Fruit fly (Drosophila melanogaster) whole organism, embryonic: Measurements from ENCODE around the gene Son.

Experiments
- B-H1 ChIP-seq: fragments of 200-800 bp; sonication (Bioruptor generic); IDR thresholded peaks from 3 replicates; pipeline ENCODE4 v1.3.6; 2022; ENCODE audit warnings: missing biosample characterization, missing genetic modification characterization
- Bgb ChIP-seq: fragments of 200-800 bp; sonication (Bioruptor generic); IDR thresholded peaks from 2 replicates; pipeline ENCODE4 v1.3.6; 2022; ENCODE audit warnings: missing biosample characterization, missing genetic modification characterization; ENCODE audit not compliant: partially characterized antibody
- Bteb2 ChIP-seq: fragments of 200-800 bp; sonication (Bioruptor generic); optimal IDR thresholded peaks from 2 replicates; lab custom pipeline; 2016; ENCODE audit warnings: missing biosample characterization, missing genetic modification characterization
- CG10366 ChIP-seq: fragments of 200-800 bp; sonication (Bioruptor generic); IDR thresholded peaks from 2 replicates; pipeline ENCODE4 v1.3.6; 2022; ENCODE audit warnings: missing biosample characterization, missing genetic modification characterization
- CG10543 ChIP-seq: fragments of 200-800 bp; sonication (Bioruptor generic); optimal IDR thresholded peaks from 3 replicates; lab custom pipeline; 2017; ENCODE audit warnings: missing biosample characterization, mild to moderate bottlenecking, missing genetic modification characterization, moderate library complexity
- CG10979 ChIP-seq: fragments of 200-800 bp; sonication (Bioruptor generic); optimal IDR thresholded peaks from 2 replicates; lab custom pipeline; 2018; ENCODE audit warnings: missing biosample characterization, mild to moderate bottlenecking, missing genetic modification characterization, moderate library complexity
- CG11093 ChIP-seq: fragments of 200-800 bp; sonication (Bioruptor generic); IDR thresholded peaks from 3 replicates; pipeline ENCODE4 v1.3.6; 2022; ENCODE audit warnings: missing biosample characterization, missing genetic modification characterization
- CG11560 ChIP-seq: fragments of 200-800 bp; sonication (Bioruptor generic); IDR thresholded peaks from 3 replicates; pipeline ENCODE4 v1.3.6; 2022; ENCODE audit warnings: missing biosample characterization, missing genetic modification characterization
- CG12155 ChIP-seq: fragments of 200-800 bp; sonication (Bioruptor generic); optimal IDR thresholded peaks from 3 replicates; lab custom pipeline; 2016; ENCODE audit warnings: missing biosample characterization, missing genetic modification characterization
- CG1233 ChIP-seq: fragments of 200-800 bp; sonication (Bioruptor generic); optimal IDR thresholded peaks from 4 replicates; lab custom pipeline; 2018; ENCODE audit warnings: missing biosample characterization, mild to moderate bottlenecking, missing genetic modification characterization
- CG18476 ChIP-seq: fragments of 200-800 bp; sonication (Bioruptor generic); optimal IDR thresholded peaks from 2 replicates; lab custom pipeline; 2016; ENCODE audit warnings: missing biosample characterization, mild to moderate bottlenecking, missing genetic modification characterization
- CG30403 ChIP-seq: fragments of 200-800 bp; sonication (Bioruptor generic); optimal IDR thresholded peaks from 3 replicates; lab custom pipeline; 2016; ENCODE audit warnings: missing biosample characterization, missing genetic modification characterization
- CG31365 ChIP-seq: fragments of 200-800 bp; sonication (Bioruptor generic); optimal IDR thresholded peaks from 2 replicates; lab custom pipeline; 2018; ENCODE audit warnings: missing biosample characterization, mild to moderate bottlenecking, missing genetic modification characterization
- CG32767 ChIP-seq: fragments of 200-800 bp; sonication (Bioruptor generic); IDR thresholded peaks from 2 replicates; pipeline ENCODE4 v1.3.6; 2022; ENCODE audit warnings: missing biosample characterization, missing genetic modification characterization
- CG3281 ChIP-seq: fragments of 200-800 bp; sonication (Bioruptor generic); optimal IDR thresholded peaks from 3 replicates; lab custom pipeline; 2017; ENCODE audit warnings: missing biosample characterization, mild to moderate bottlenecking, missing genetic modification characterization
- CG3726 ChIP-seq: fragments of 200-800 bp; sonication (Bioruptor generic); IDR thresholded peaks from 3 replicates; pipeline ENCODE4, ENCODE4 v1.3.6; 2022; ENCODE audit warnings: missing biosample characterization, missing genetic modification characterization
- CG3847 ChIP-seq: fragments of 200-800 bp; sonication (Bioruptor generic); IDR thresholded peaks from 2 replicates; pipeline ENCODE4 v1.3.6; 2022; ENCODE audit warnings: missing biosample characterization, missing genetic modification characterization
- CG6175 ChIP-seq: fragments of 200-800 bp; sonication (Bioruptor generic); IDR thresholded peaks from 3 replicates; pipeline ENCODE4 v1.3.6; 2022; ENCODE audit warnings: missing biosample characterization, missing genetic modification characterization
- CG6813 ChIP-seq: fragments of 200-800 bp; sonication (Bioruptor generic); optimal IDR thresholded peaks from 2 replicates; lab custom pipeline; 2017; ENCODE audit warnings: missing biosample characterization, missing genetic modification characterization, mild to moderate bottlenecking, moderate library complexity, missing genetic modification reagents
- CG7839 ChIP-seq: fragments of 200-800 bp; sonication (Bioruptor generic); optimal IDR thresholded peaks from 3 replicates; lab custom pipeline; 2018; ENCODE audit warnings: missing biosample characterization, mild to moderate bottlenecking, missing genetic modification characterization, moderate library complexity
- CG7963 ChIP-seq: fragments of 200-800 bp; sonication (Bioruptor generic); IDR thresholded peaks from 3 replicates; pipeline ENCODE4 v1.3.6; 2022; ENCODE audit warnings: missing biosample characterization, missing genetic modification characterization; ENCODE audit not compliant: partially characterized antibody
- CoRest ChIP-seq: fragments of 200-800 bp; sonication (Bioruptor generic); optimal IDR thresholded peaks from 3 replicates; lab custom pipeline; 2018; ENCODE audit warnings: missing biosample characterization, mild to moderate bottlenecking, missing genetic modification characterization, moderate library complexity
- D19A ChIP-seq: fragments of 200-800 bp; optimal IDR thresholded peaks from 3 replicates; lab custom pipeline; 2019; ENCODE audit warnings: missing biosample characterization, mild to moderate bottlenecking, missing genetic modification characterization, moderate library complexity
- Dip2 ChIP-seq: fragments of 200-800 bp; sonication (Bioruptor generic); IDR thresholded peaks from 2 replicates; pipeline ENCODE4 v1.3.6; 2022; ENCODE audit warnings: missing biosample characterization, missing genetic modification characterization
- Ets65A ChIP-seq: fragments of 200-800 bp; sonication (Bioruptor generic); peaks from one replicate; lab custom pipeline; 2016; ENCODE audit warnings: missing biosample characterization, missing genetic modification characterization
- HLH3B ChIP-seq: fragments of 200-800 bp; sonication (Bioruptor generic); IDR thresholded peaks from 2 replicates; pipeline ENCODE4 v1.3.6; 2022; ENCODE audit warnings: missing biosample characterization, missing genetic modification characterization
- Kr ChIP-seq: fragments of 200-800 bp; sonication (Bioruptor generic); optimal IDR thresholded peaks from 2 replicates; lab custom pipeline; 2017; ENCODE audit warnings: missing biosample characterization, mild to moderate bottlenecking, missing genetic modification characterization
- MBD-R2 ChIP-seq: fragments of 200-800 bp; sonication (Bioruptor generic); IDR thresholded peaks from 2 replicates; pipeline ENCODE4 v1.3.6; 2022; ENCODE audit warnings: missing biosample characterization, missing genetic modification characterization
- Meics ChIP-seq: fragments of 200-800 bp; sonication (Bioruptor generic); optimal IDR thresholded peaks from 2 replicates; lab custom pipeline; 2017; ENCODE audit warnings: missing biosample characterization, mild to moderate bottlenecking, missing genetic modification characterization
- NC2α ChIP-seq: fragments of 200-800 bp; sonication (Bioruptor generic); optimal IDR thresholded peaks from 2 replicates; lab custom pipeline; 2016; ENCODE audit warnings: missing biosample characterization, missing genetic modification characterization
- NK7.1 ChIP-seq: fragments of 200-800 bp; sonication (Bioruptor generic); optimal IDR thresholded peaks from 3 replicates; lab custom pipeline; 2016; ENCODE audit warnings: missing biosample characterization, missing genetic modification characterization
- Neu2 ChIP-seq: fragments of 200-800 bp; sonication (Bioruptor generic); optimal IDR thresholded peaks from 3 replicates; lab custom pipeline; 2016; ENCODE audit warnings: missing biosample characterization, missing genetic modification characterization, borderline replicate concordance
- Pdp1 ChIP-seq, 2 experiments: fragments of 200-800 bp; sonication (Bioruptor generic); optimal IDR thresholded peaks; 3 replicates each; lab custom pipeline; 2016; ENCODE audit warnings: missing biosample characterization in 2 of 2, missing genetic modification characterization in 2 of 2, mild to moderate bottlenecking in 1 of 2, moderate library complexity in 1 of 2
- Tbp ChIP-seq: fragments of >200 bp; optimal IDR thresholded peaks from 2 replicates; lab custom pipeline; 2018; ENCODE audit warnings: missing biosample characterization, missing genetic modification characterization
- ato ChIP-seq: fragments of 200-800 bp; sonication (Bioruptor generic); IDR thresholded peaks from 2 replicates; pipeline ENCODE4 v1.3.6; 2022; ENCODE audit warnings: missing biosample characterization, missing genetic modification characterization; ENCODE audit not compliant: partially characterized antibody
- crol ChIP-seq: fragments of 200-800 bp; sonication (Bioruptor generic); IDR thresholded peaks from 2 replicates; pipeline ENCODE4 v1.3.6; 2022; ENCODE audit warnings: missing biosample characterization, missing genetic modification characterization
- cwo ChIP-seq: fragments of 200-800 bp; sonication (Bioruptor generic); optimal IDR thresholded peaks from 3 replicates; lab custom pipeline; 2017; ENCODE audit warnings: missing biosample characterization, missing genetic modification characterization, mild to moderate bottlenecking, moderate library complexity, missing genetic modification reagents
- fd102C ChIP-seq: fragments of 200-800 bp; sonication (Bioruptor generic); optimal IDR thresholded peaks from 2 replicates; lab custom pipeline; 2018; ENCODE audit warnings: missing biosample characterization, mild to moderate bottlenecking, missing genetic modification characterization, moderate library complexity
- ftz-f1 ChIP-seq: fragments of 200-800 bp; sonication (Bioruptor generic); optimal IDR thresholded peaks from 2 replicates; lab custom pipeline; 2016; ENCODE audit warnings: missing biosample characterization, missing genetic modification characterization
- gcm2 ChIP-seq: fragments of 200-800 bp; sonication (Bioruptor generic); optimal IDR thresholded peaks from 2 replicates; lab custom pipeline; 2016; ENCODE audit warnings: missing biosample characterization, missing genetic modification characterization
- grau ChIP-seq: fragments of 200-800 bp; optimal IDR thresholded peaks from 3 replicates; lab custom pipeline; 2019; ENCODE audit warnings: missing biosample characterization, mild to moderate bottlenecking, missing genetic modification characterization, moderate library complexity
- ken ChIP-seq: fragments of 200-800 bp; sonication (Bioruptor generic); IDR thresholded peaks from 3 replicates; pipeline ENCODE4 v1.3.6; 2022; ENCODE audit warnings: missing biosample characterization, missing genetic modification characterization
- lmd ChIP-seq: fragments of 200-800 bp; sonication (Bioruptor generic); IDR thresholded peaks from 2 replicates; pipeline ENCODE4 v1.3.6; 2022; ENCODE audit warnings: missing biosample characterization, missing genetic modification characterization
- lola ChIP-seq, 3 experiments: fragments of >200 bp in 2 of 3; fragments of 200-800 bp in 1 of 3; sonication (Bioruptor generic) in 1 of 3; optimal IDR thresholded peaks; 2 replicates each; lab custom pipeline; 2017 to 2019; ENCODE audit warnings: missing biosample characterization in 3 of 3, missing genetic modification characterization in 3 of 3, mild to moderate bottlenecking in 1 of 3, moderate library complexity in 1 of 3
- slbo ChIP-seq: fragments of 200-800 bp; sonication (Bioruptor generic); IDR thresholded peaks from 2 replicates; pipeline ENCODE4 v1.3.6; 2022; ENCODE audit warnings: missing biosample characterization, missing genetic modification characterization
- ssp ChIP-seq: fragments of 200-800 bp; sonication (Bioruptor generic); IDR thresholded peaks from 2 replicates; pipeline ENCODE4 v1.3.6; 2022; ENCODE audit warnings: missing biosample characterization, missing genetic modification characterization
- stc ChIP-seq: fragments of 200-800 bp; sonication (Bioruptor generic); IDR thresholded peaks from 2 replicates; pipeline ENCODE4 v1.3.6; 2022; ENCODE audit warnings: missing biosample characterization, missing genetic modification characterization
- unc-4 ChIP-seq: fragments of 200-800 bp; sonication (Bioruptor generic); IDR thresholded peaks from 2 replicates; pipeline ENCODE4 v1.3.6; 2022; ENCODE audit warnings: missing biosample characterization, missing genetic modification characterization; ENCODE audit not compliant: partially characterized antibody
- unpg ChIP-seq: fragments of 200-800 bp; sonication (Bioruptor generic); optimal IDR thresholded peaks from 3 replicates; lab custom pipeline; 2018; ENCODE audit warnings: missing biosample characterization, mild to moderate bottlenecking, missing genetic modification characterization, moderate library complexity
- zf30C ChIP-seq: fragments of 200-800 bp; sonication (Bioruptor generic); optimal IDR thresholded peaks from 3 replicates; lab custom pipeline; 2018; ENCODE audit warnings: missing biosample characterization, mild to moderate bottlenecking, missing genetic modification characterization

Gene Son

dm6 chr3R:9581089-9581520 lies 3.3 kb downstream of the Son start, which contains the start of gene CG8301 (continued):
- TF ChIP-seq ssp (GFP tag; lab: Robert Waterston, UW) (no peak), unpg (peak; percentile 51), gcm2 (GFP tag; lab: Kevin White, UChicago) (no peak), CG31365 (tag; lab: Kevin White, UChicago) (no peak), CG6813 (no peak), fd102C (GFP tag; lab: Kevin White, UChicago) (no peak), cwo (GFP tag; lab: Kevin White, UChicago) (peak; percentile 17), CG10979 (peak; percentile 9), CG3726 (GFP tag; lab: Robert Waterston, UW) (no peak), ato (GFP tag; lab: Robert Waterston, UW) (no peak), CG30403 (GFP tag; lab: Kevin White, UChicago) (peak; percentile 39), lola (GFP tag; optimal IDR thresholded peaks at IDR 0.05; lab: Kevin White, UChicago) (no peak), slbo (no peak), zf30C (GFP tag; lab: Kevin White, UChicago) (peak; percentile 70), ken (no peak), CG3281 (GFP tag; lab: Kevin White, UChicago) (peak; percentile 6), Ets65A (GFP tag; lab: Kevin White, UChicago) (no peak), CG11093 (GFP tag; lab: Robert Waterston, UW) (no peak), Bteb2 (peak; percentile 8), NK7.1 (GFP tag; lab: Kevin White, UChicago) (no peak), CG12155 (GFP tag; lab: Kevin White, UChicago) (peak; percentile 20), B-H1 (GFP tag; lab: Robert Waterston, UW) (0 out of 3 replicates have a peak, but pooled peaks have one; percentile 14), CG10543 (GFP tag; lab: Kevin White, UChicago) (no peak), CG32767 (0 out of 2 replicates have a peak, but pooled peaks have one; percentile 23), stc (GFP tag; lab: Robert Waterston, UW) (peak; percentile 40; the same call in 1 of the 2 replicates), CG3847 (GFP tag; lab: Robert Waterston, UW) (no peak), CG11560 (tag; lab: Robert Waterston, UW) (no peak), Meics (GFP tag; lab: Kevin White, UChicago) (peak; percentile 20), unc-4 (GFP tag; lab: Robert Waterston, UW) (0 out of 2 replicates have a peak, but pooled peaks have one; percentile 20), Bgb (GFP tag; lab: Robert Waterston, UW) (peak; percentile 18; the same call in 1 of the 2 replicates), CG18476 (no peak), CG6175 (GFP tag; lab: Robert Waterston, UW) (no peak), CoRest (tag; lab: Kevin White, UChicago) (peak; percentile 15), Tbp (GFP tag; lab: Kevin White, UChicago) (no peak), D19A (tag; lab: Kevin White, UChicago) (peak; percentile 22), CG7963 (GFP tag; lab: Robert Waterston, UW) (no peak), crol (GFP tag; lab: Robert Waterston, UW) (peak; percentile 13; the same call in 1 of the 2 replicates), CG1233 (GFP tag; lab: Kevin White, UChicago) (no peak), Pdp1 (GFP tag; optimal IDR thresholded peaks at IDR 0.05; lab: Kevin White, UChicago) (no peak), ftz-f1 (GFP tag; lab: Kevin White, UChicago) (no peak), Kr (GFP tag; lab: Kevin White, UChicago) (no peak), CG7839 (peak; percentile 45), HLH3B (GFP tag; lab: Robert Waterston, UW) (0 out of 2 replicates have a peak, but pooled peaks have one; percentile 4), grau (peak; percentile 41), NC2α (GFP tag; lab: Kevin White, UChicago) (no peak), CG10366 (GFP tag; lab: Robert Waterston, UW) (peak; percentile 45; the same call in 1 of the 2 replicates), MBD-R2 (GFP tag; lab: Robert Waterston, UW) (0 out of 2 replicates have a peak, but pooled peaks have one; percentile 31), Dip2 (GFP tag; lab: Robert Waterston, UW) (no peak), lmd (no peak), Neu2 (GFP tag; lab: Kevin White, UChicago) (no peak)
